Fruit fly (Drosophila melanogaster) ovary, adult (tissue): Measurements from ENCODE around the gene Trhn.

Experiments
- CG17801 ChIP-seq: fragments of 200-800 bp; optimal IDR thresholded peaks from 2 replicates; lab custom pipeline; 2019; ENCODE audit warnings: missing biosample characterization, mild to moderate bottlenecking, missing genetic modification characterization, moderate library complexity; ENCODE audit not compliant: partially characterized antibody

The Trhn gene

dm6 chr3L:1193123-1193844 is at the start of gene Trhn:
Trhn (minus strand) TSS chr3L:1193173.
- TF ChIP-seq CG17801 (GFP tag; lab: Kevin White, UChicago) = no peak

DNA sequence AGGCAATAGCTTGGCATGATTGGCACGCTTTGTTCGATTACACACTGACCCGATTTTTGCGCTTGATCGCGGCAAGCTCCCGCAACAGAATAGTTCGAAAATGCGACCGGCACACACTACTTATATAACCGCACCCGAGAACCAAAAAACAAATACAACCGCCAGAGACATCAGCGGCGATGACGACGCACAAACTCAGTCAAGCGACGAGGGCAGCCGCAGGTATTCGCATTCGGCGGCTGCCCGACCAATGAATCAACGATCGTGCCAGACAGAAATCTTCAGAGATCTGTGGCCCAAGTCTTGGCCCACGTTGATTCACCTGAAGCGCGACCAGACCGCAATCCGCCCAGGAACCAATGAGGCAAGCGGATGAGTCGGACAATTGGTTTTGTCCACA is 45.2 kb upstream of the Trhn start, which contains the start of gene CG9192:
CG9192 (minus strand) TSS at position 101 of the 400 bp plus-strand sequence.
- TF ChIP-seq CG17801 (GFP tag; lab: Kevin White, UChicago) = no peak

- TF ChIP-seq CG17801 (GFP tag; lab: Kevin White, UChicago) = no peak
These were observed 42.5 kb upstream of the Trhn start, which contains the start of gene galene for dm6 chr3L:1235426-1235825. galene (plus strand) TSS chr3L:1235726.

dm6 chr3L:1233830-1234229 is 40.9 kb upstream of the Trhn start, which contains the start of gene CG33966:
CG33966 (plus strand) TSS chr3L:1234130.
- no peak for TF ChIP-seq CG17801 (GFP tag; lab: Kevin White, UChicago)

DNA sequence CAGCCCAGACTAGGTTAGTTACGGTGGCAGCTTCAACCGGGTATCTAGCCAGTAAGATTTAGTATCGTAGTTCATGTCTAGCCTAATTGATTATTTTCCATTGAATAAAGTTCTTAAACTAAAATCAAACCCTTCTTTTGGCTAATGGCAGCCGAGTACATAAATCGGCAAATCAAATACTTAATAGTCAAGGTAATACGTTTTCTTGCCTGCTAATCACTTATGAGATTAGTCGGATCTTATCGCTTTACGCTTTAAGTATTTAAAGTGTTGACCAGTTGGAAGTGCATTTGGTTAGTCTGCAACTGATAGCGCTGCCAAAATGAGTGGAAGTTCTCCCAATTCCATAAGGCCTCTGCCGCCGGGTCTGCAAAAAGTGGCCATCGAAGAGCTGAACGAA is 39.6 kb upstream of the Trhn start, which contains the start of gene CG33965:
CG33965 (plus strand) TSS at position 301 of the 400 bp plus-strand sequence.
- no peak for TF ChIP-seq CG17801 (GFP tag; lab: Kevin White, UChicago)

dm6 chr3L:1227303-1227797 is 34.4 kb upstream of the Trhn start, which contains the start of gene LysS:
LysS (plus strand) TSS chr3L:1227747.
- TF ChIP-seq CG17801 (GFP tag; lab: Kevin White, UChicago) = no peak

DNA sequence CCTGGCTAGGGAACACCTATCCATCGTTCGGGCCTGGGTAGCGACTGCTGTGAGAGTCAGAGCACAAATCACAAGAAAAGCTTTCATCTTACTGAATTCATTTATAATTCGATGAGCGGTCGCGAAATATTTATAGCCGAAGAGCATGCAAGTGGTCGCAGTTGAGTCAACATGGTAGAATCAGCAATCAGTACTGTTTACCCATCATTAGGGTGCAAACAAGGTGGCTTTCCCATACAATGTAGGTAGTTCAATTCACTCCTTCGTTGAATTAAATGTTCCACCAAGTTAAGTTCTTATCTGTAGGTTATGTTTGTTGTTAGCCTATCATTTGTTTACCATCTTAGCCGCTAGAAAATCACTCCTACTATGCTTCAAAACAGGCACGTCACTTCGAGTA is 25.6 kb upstream of the Trhn start, which contains the start of gene LysP:
LysP (minus strand) TSS at position 101 of the 400 bp plus-strand sequence.
- TF ChIP-seq CG17801 (GFP tag; lab: Kevin White, UChicago) = no peak

DNA sequence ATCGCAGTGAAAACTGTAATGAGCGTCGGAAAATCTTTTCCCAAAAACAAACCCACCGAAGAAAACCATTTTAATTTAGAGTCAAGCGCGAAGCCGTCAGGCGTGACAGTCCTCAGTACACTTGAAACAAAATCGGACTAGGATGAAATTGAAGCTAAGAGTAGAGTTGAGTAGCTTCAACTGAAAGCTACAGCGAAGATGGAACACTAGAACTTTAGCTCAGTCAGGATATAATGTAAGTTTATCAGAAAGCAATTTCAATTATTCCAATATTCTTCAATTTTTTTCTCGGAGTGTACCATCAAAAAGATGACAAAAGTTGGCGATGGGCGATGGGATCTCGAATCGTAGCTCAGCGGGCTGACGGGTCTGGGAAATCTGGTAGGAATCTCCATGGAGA is 23.5 kb upstream of the Trhn start:
- no peak for TF ChIP-seq CG17801 (GFP tag; lab: Kevin White, UChicago)

DNA sequence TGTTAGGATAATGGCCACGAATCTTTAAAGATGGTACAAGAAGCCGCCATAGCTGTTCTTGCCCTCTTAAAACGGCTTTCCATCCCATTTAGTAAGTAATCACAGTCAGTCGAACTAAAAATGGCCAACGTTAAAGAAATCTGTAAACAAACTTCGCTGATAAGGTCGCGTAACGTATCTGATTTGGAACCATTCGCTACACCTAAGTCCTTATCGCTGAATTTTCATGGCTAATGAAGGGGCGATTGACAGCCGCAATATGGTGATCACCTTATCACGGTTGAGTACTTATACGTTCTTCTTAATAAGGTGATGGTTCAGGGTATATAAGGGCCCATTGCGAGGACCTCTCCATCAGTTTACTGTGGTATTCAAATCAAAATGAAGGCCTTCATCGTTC is 19.6 kb upstream of the Trhn start, which contains the start of gene LysE:
LysE (plus strand) TSS at position 257 of the 400 bp plus-strand sequence.
- no peak for TF ChIP-seq CG17801 (GFP tag; lab: Kevin White, UChicago)

DNA sequence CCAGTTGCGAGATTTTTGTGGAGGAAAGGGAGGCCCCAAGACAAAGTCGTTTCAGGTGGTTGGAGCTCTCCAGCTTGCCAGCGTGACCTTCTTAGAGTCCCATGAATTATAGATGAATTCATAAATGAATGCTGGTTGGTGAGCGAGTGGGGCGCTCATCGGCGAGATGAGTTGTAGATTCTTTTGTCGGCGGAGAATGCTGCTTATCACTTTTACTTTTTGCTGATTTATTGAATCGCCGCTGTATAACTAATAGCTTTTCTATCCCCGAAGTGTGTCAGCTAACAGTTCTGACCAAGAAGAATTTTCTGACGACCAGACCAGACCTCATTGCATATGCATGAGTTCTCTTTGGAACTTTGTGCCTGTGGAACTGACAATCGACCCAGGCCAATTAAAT is 19.1 kb upstream of the Trhn start:
- TF ChIP-seq CG17801 (GFP tag; lab: Kevin White, UChicago) = no peak

DNA sequence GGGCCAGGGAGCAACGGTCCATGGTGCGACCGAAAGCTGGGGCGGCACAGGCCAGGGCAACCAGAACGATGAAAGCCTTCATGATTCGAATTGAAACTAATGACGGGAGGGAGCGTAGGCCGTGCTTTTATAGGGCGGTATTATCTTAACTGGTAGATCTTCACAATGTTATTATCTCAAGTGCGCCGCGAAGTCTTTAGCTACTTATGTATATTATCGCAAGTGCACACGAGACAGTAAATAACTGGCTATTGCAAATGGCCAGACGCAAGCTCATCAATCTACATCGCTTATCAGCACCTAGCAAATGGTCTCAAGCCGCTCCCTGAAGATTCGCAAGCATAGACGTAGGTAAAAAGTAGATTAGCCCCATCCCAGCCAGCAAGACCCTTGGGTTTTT is 18.1 kb upstream of the Trhn start, which contains the start of gene LysD:
LysD (minus strand) TSS at position 101 of the 400 bp plus-strand sequence.
- TF ChIP-seq CG17801 (GFP tag; lab: Kevin White, UChicago) = no peak

- no peak for TF ChIP-seq CG17801 (GFP tag; lab: Kevin White, UChicago)
These were observed 15.2 kb upstream of the Trhn start for dm6 chr3L:1208206-1208605.

dm6 chr3L:1206682-1207421 is 13.9 kb upstream of the Trhn start, which contains the start of gene LysB:
LysB (plus strand) TSS chr3L:1207371.
- TF ChIP-seq CG17801 (GFP tag; lab: Kevin White, UChicago) = no peak

dm6 chr3L:1204674-1205547 is 11.9 kb upstream of the Trhn start, which contains the start of gene CG9119:
CG9119 (minus strand) TSS chr3L:1204795.
- TF ChIP-seq CG17801 (GFP tag; lab: Kevin White, UChicago) = no peak
